Worm (Caenorhabditis elegans) whole organism, young adult: ENCODE results near the gene D1086.6.

Source experiments
- C17E4.6 ChIP-seq: fragments of 200-800 bp; sonication (Bioruptor generic); IDR thresholded peaks from 2 replicates; pipeline ENCODE4 v1.3.6; 2022; ENCODE audit warnings: missing genetic modification reagents, missing genetic modification characterization, missing compliant biosample characterization
- attf-6 ChIP-seq: fragments of 200-800 bp; sonication (Bioruptor generic); IDR thresholded peaks from 2 replicates; pipeline ENCODE4 v1.3.6; 2022; ENCODE audit warnings: missing genetic modification reagents, missing genetic modification characterization, missing compliant biosample characterization
- cebp-1 ChIP-seq, 2 experiments: fragments of 200-800 bp in 1 of 2; sonication (Bioruptor generic) in 1 of 2; sonication (generic microtip) in 1 of 2; IDR thresholded peaks in 1 of 2; optimal IDR thresholded peaks in 1 of 2; 2 replicates each; pipeline versions ENCODE4 v1.3.6 to Lab custom; 2017 to 2022; ENCODE audit warnings: missing compliant biosample characterization in 2 of 2, missing genetic modification characterization in 2 of 2, mild to moderate bottlenecking in 1 of 2, missing genetic modification reagents in 1 of 2, moderate library complexity in 1 of 2
- ceh-79 ChIP-seq: sonication (generic microtip); optimal IDR thresholded peaks from 2 replicates; lab custom pipeline; 2017; ENCODE audit warnings: mild to moderate bottlenecking, missing genetic modification characterization, missing compliant biosample characterization
- dpl-1 ChIP-seq: fragments of 150-350 bp; optimal IDR thresholded peaks from 2 replicates; lab custom pipeline; 2014; ENCODE audit warnings: missing biosample characterization, missing genetic modification reagents, missing genetic modification characterization
- hmg-1.2 ChIP-seq: fragments of 200-800 bp; sonication (Bioruptor generic); IDR thresholded peaks from 2 replicates; pipeline ENCODE4 v1.3.6; 2022; ENCODE audit warnings: missing genetic modification reagents, missing genetic modification characterization, missing compliant biosample characterization
- lin-35 ChIP-seq, 3 experiments: fragments of 150-350 bp in 2 of 3; sonication (generic microtip) in 1 of 3; optimal IDR thresholded peaks; 2 replicates each; lab custom pipeline; 2014 to 2018; ENCODE audit warnings: missing biosample characterization in 3 of 3, missing genetic modification characterization in 3 of 3, missing genetic modification reagents in 3 of 3
- lin-54 ChIP-seq: fragments of 200-800 bp; sonication (Bioruptor generic); optimal IDR thresholded peaks from 2 replicates; lab custom pipeline; 2018; ENCODE audit warnings: mild to moderate bottlenecking, missing genetic modification characterization, missing compliant biosample characterization
- nfya-1 ChIP-seq: sonication (generic microtip); optimal IDR thresholded peaks from 2 replicates; lab custom pipeline; 2017; ENCODE audit warnings: antibody characterized with exemption, missing compliant biosample characterization, missing genetic modification characterization, borderline replicate concordance; ENCODE audit not compliant: insufficient read depth
- nfya-2 ChIP-seq: fragments of 200-800 bp; sonication (Bioruptor generic); IDR thresholded peaks from 2 replicates; pipeline ENCODE4 v1.3.6; 2022; ENCODE audit warnings: missing genetic modification reagents, missing genetic modification characterization, missing compliant biosample characterization
- rpc-1 ChIP-seq, 2 experiments: fragments of 150-350 bp in 1 of 2; sonication (generic microtip) in 1 of 2; optimal IDR thresholded peaks; 2 replicates each; lab custom pipeline; 2014 to 2018; ENCODE audit warnings: missing biosample characterization in 1 of 2, missing genetic modification characterization in 1 of 2, missing genetic modification reagents in 1 of 2, missing genotype in 1 of 2
- snpc-4 ChIP-seq, 5 experiments: fragments of 150-350 bp in 1 of 5; sonication (generic microtip) in 4 of 5; optimal IDR thresholded peaks; 2 replicates each; lab custom pipeline; 2014 to 2018; ENCODE audit warnings: missing genetic modification characterization in 5 of 5, missing biosample characterization in 3 of 5, antibody characterized with exemption in 2 of 5, mild to moderate bottlenecking in 2 of 5, missing compliant biosample characterization in 2 of 5, missing genotype in 2 of 5, moderate library complexity in 2 of 5, missing genetic modification reagents in 1 of 5
- tbp1 ChIP-seq: fragments of 200-800 bp; sonication (Bioruptor generic); optimal IDR thresholded peaks from 2 replicates; lab custom pipeline; 2018; ENCODE audit warnings: mild to moderate bottlenecking, missing genetic modification characterization, missing compliant biosample characterization
- ztf-3 ChIP-seq: fragments of 200-800 bp; sonication (Bioruptor generic); optimal IDR thresholded peaks from 2 replicates; lab custom pipeline; 2018; ENCODE audit warnings: mild to moderate bottlenecking, missing genetic modification characterization, missing compliant biosample characterization

- TF ChIP-seq nfya-2 (GFP tag; lab: Robert Waterston, UW) (no peak), nfya-1 (tag; lab: Kevin White, UChicago) (no peak), lin-54 (GFP tag; lab: Kevin White, UChicago) (no peak), attf-6 (GFP tag; lab: Robert Waterston, UW) (no peak), lin-35 (GFP tag; optimal IDR thresholded peaks at IDR 0.05; lab: Kevin White, UChicago) (no peak), dpl-1 (no peak), snpc-4 (GFP tag; optimal IDR thresholded peaks at IDR 0.05; lab: Kevin White, UChicago) (no peak), snpc-4 (tag; optimal IDR thresholded peaks at IDR 0.05; lab: Kevin White, UChicago) (no peak), C17E4.6 (GFP tag; lab: Robert Waterston, UW) (no peak), rpc-1 (optimal IDR thresholded peaks at IDR 0.05; lab: Kevin White, UChicago) (no peak), rpc-1 (tag; optimal IDR thresholded peaks at IDR 0.05; lab: Kevin White, UChicago) (no peak), ztf-3 (GFP tag; lab: Kevin White, UChicago) (no peak), cebp-1 (GFP tag; IDR thresholded peaks at IDR 0.05; lab: Robert Waterston, UW) (no peak), cebp-1 (tag; optimal IDR thresholded peaks at IDR 0.05; lab: Kevin White, UChicago) (no peak), tbp1 (GFP tag; lab: Kevin White, UChicago) (no peak), ceh-79 (tag; lab: Kevin White, UChicago) (no peak), hmg-1.2 (GFP tag; lab: Robert Waterston, UW) (no peak)
Observed at ce11 chrV:14103970-14104369, 24.4 kb downstream of the D1086.6 start, which contains the start of gene D1086.9.
